Worm (Caenorhabditis elegans) whole organism, L2 larva: ENCODE measurements around the gene F57A8.7.
A peak's percentile ranks its signal among the peaks of the same experiment; 100 is the strongest.

Experiments used
- fos-1 ChIP-seq: fragments of 150-350 bp; optimal IDR thresholded peaks from 2 replicates; lab custom pipeline; 2014; ENCODE audit warnings: missing biosample characterization, missing genetic modification characterization
- lin-11 ChIP-seq: fragments of 150-350 bp; sonication (generic microtip); optimal IDR thresholded peaks from 2 replicates; lab custom pipeline; 2014; ENCODE audit warnings: missing biosample characterization, missing genetic modification characterization, inconsistent platforms, mixed read lengths
- nhr-129 ChIP-seq: fragments of 150-350 bp; optimal IDR thresholded peaks from 2 replicates; lab custom pipeline; 2014; ENCODE audit warnings: missing biosample characterization, missing genetic modification characterization
- unc-39 ChIP-seq: fragments of 150-350 bp; optimal IDR thresholded peaks from 2 replicates; lab custom pipeline; 2014; ENCODE audit warnings: missing biosample characterization, missing genetic modification characterization

- TF ChIP-seq unc-39 (tag; lab: Kevin White, UChicago) (no peak), nhr-129 (tag; lab: Kevin White, UChicago) (peak; percentile 80), fos-1 (tag; lab: Kevin White, UChicago) (peak; percentile 46), lin-11 (peak; percentile 27)
These were observed 33.3 kb upstream of the F57A8.7 start for ce11 chrV:10042254-10042653.
